Worm (Caenorhabditis elegans) whole organism, early embryonic: ENCODE measurements around the gene F21C10.4.

Experiments used
- ama-1 ChIP-seq: fragments of 150-350 bp; optimal IDR thresholded peaks from 2 replicates; lab custom pipeline; 2014
- ceh-13 ChIP-seq: fragments of 200-800 bp; sonication (Bioruptor generic); optimal IDR thresholded peaks from 2 replicates; lab custom pipeline; 2018; ENCODE audit warnings: mild to moderate bottlenecking, missing genetic modification characterization, missing compliant biosample characterization
- flt-1 ChIP-seq: fragments of 200-800 bp; sonication (Bioruptor generic); IDR thresholded peaks from 2 replicates; pipeline ENCODE4 v1.3.6; 2022; ENCODE audit warnings: missing genetic modification characterization, missing compliant biosample characterization
- hmg-4 ChIP-seq: fragments of 200-800 bp; sonication (Bioruptor generic); optimal IDR thresholded peaks from 2 replicates; lab custom pipeline; 2018; ENCODE audit warnings: mild to moderate bottlenecking, missing genetic modification characterization, missing compliant biosample characterization
- hnd-1 ChIP-seq: sonication (generic microtip); optimal IDR thresholded peaks from 2 replicates; lab custom pipeline; 2016; ENCODE audit warnings: missing genetic modification characterization, missing compliant biosample characterization
- pes-1 ChIP-seq: fragments of 200-800 bp; sonication (Bioruptor generic); IDR thresholded peaks from 2 replicates; pipeline ENCODE4 v1.3.6; 2022; ENCODE audit warnings: missing genetic modification reagents, missing genetic modification characterization, missing compliant biosample characterization
- scrt-1 ChIP-seq: fragments of 200-800 bp; sonication (Bioruptor generic); IDR thresholded peaks from 2 replicates; pipeline ENCODE4 v1.3.6; 2022; ENCODE audit warnings: missing genetic modification characterization, missing compliant biosample characterization

ce11 chrV:9125345-9125744, 1.1 kb upstream of the F21C10.4 start, which contains the start of gene F21C10.5:
- no peak for TF ChIP-seq ama-1 (lab: Kevin White, UChicago)
- no peak for TF ChIP-seq hnd-1 (tag; lab: Kevin White, UChicago)
- TF ChIP-seq hmg-4 (GFP tag; lab: Kevin White, UChicago): no peak
- TF ChIP-seq pes-1 (GFP tag; lab: Robert Waterston, UW): no peak
- TF ChIP-seq scrt-1 (GFP tag; lab: Robert Waterston, UW): no peak
- no peak for TF ChIP-seq flt-1 (GFP tag; lab: Robert Waterston, UW)
- TF ChIP-seq ceh-13 (GFP tag; lab: Kevin White, UChicago): no peak
